Worm (Caenorhabditis elegans) whole organism, L1 larva: ENCODE results near the gene D1005.2.

Experiments used
- C04F5.9 ChIP-seq: sonication (generic microtip); optimal IDR thresholded peaks from 2 replicates; lab custom pipeline; 2016; ENCODE audit warnings: missing genetic modification characterization, missing compliant biosample characterization
- C16A3.4 ChIP-seq: fragments of 150-350 bp; optimal IDR thresholded peaks from 2 replicates; lab custom pipeline; 2014; ENCODE audit warnings: missing biosample characterization, missing genetic modification characterization
- Y116A8C.19 ChIP-seq: sonication (generic microtip); optimal IDR thresholded peaks from 2 replicates; lab custom pipeline; 2016; ENCODE audit warnings: missing compliant biosample characterization, missing genetic modification characterization, borderline replicate concordance
- aha-1 ChIP-seq: fragments of 150-350 bp; optimal IDR thresholded peaks from 2 replicates; lab custom pipeline; 2014; ENCODE audit warnings: missing biosample characterization, missing genetic modification characterization
- alr-1 ChIP-seq: fragments of 200-800 bp; sonication (Bioruptor generic); optimal IDR thresholded peaks from 2 replicates; lab custom pipeline; 2018; ENCODE audit warnings: borderline replicate concordance, mild to moderate bottlenecking, missing genetic modification characterization, missing compliant biosample characterization
- aly-2 ChIP-seq: fragments of 150-350 bp; optimal IDR thresholded peaks from 2 replicates; lab custom pipeline; 2014; ENCODE audit warnings: missing biosample characterization, missing genetic modification characterization
- blmp-1 ChIP-seq: fragments of 150-350 bp; optimal IDR thresholded peaks from 2 replicates; lab custom pipeline; 2014; ENCODE audit warnings: missing biosample characterization, missing genetic modification characterization
- ceh-63 ChIP-seq: fragments of 200-800 bp; sonication (Bioruptor generic); optimal IDR thresholded peaks from 2 replicates; lab custom pipeline; 2018; ENCODE audit warnings: mild to moderate bottlenecking, missing genetic modification characterization, missing compliant biosample characterization
- ceh-8 ChIP-seq: fragments of 200-800 bp; sonication (Bioruptor generic); optimal IDR thresholded peaks from 2 replicates; lab custom pipeline; 2018; ENCODE audit warnings: mild to moderate bottlenecking, missing genetic modification characterization, moderate library complexity, missing compliant biosample characterization
- ceh-82 ChIP-seq, 3 experiments: fragments of 150-350 bp in 1 of 3; sonication (generic microtip) in 2 of 3; optimal IDR thresholded peaks; 2 replicates each; lab custom pipeline; 2014 to 2017; ENCODE audit warnings: missing biosample characterization in 3 of 3, missing genetic modification characterization in 3 of 3
- ceh-88 ChIP-seq: fragments of 200-800 bp; sonication (Bioruptor generic); IDR thresholded peaks from 2 replicates; pipeline ENCODE4 v1.3.6; 2022; ENCODE audit warnings: missing genetic modification characterization, missing compliant biosample characterization
- ceh-90 ChIP-seq: sonication (generic microtip); optimal IDR thresholded peaks from 2 replicates; lab custom pipeline; 2016; ENCODE audit warnings: missing genetic modification characterization, missing compliant biosample characterization
- dsc-1 ChIP-seq: sonication (generic microtip); optimal IDR thresholded peaks from 2 replicates; lab custom pipeline; 2016; ENCODE audit warnings: mild to moderate bottlenecking, missing genetic modification characterization, missing compliant biosample characterization
- efl-1 ChIP-seq, 4 experiments: fragments of 150-350 bp; optimal IDR thresholded peaks in 3 of 4; peaks in 1 of 4; 1 replicate in 1 of 4; 2 replicates in 3 of 4; lab custom pipeline; 2014; ENCODE audit warnings: missing biosample characterization in 2 of 4, missing genetic modification characterization in 2 of 4, missing genetic modification reagents in 2 of 4
- efl-3 ChIP-seq: fragments of 200-800 bp; sonication (Bioruptor generic); optimal IDR thresholded peaks from 2 replicates; lab custom pipeline; 2018; ENCODE audit warnings: mild to moderate bottlenecking, missing genetic modification characterization, missing compliant biosample characterization
- egl-27 ChIP-seq, 2 experiments: fragments of 150-350 bp in 1 of 2; sonication (generic microtip); optimal IDR thresholded peaks; 3 replicates each; lab custom pipeline; 2017 to 2018; ENCODE audit warnings: missing biosample characterization in 2 of 2, missing genetic modification characterization in 2 of 2, missing genetic modification reagents in 2 of 2
- elt-2 ChIP-seq: sonication (generic microtip); optimal IDR thresholded peaks from 2 replicates; lab custom pipeline; 2016; ENCODE audit warnings: missing genetic modification characterization, mild to moderate bottlenecking, inconsistent platforms, missing compliant biosample characterization, missing genetic modification reagents
- elt-3 ChIP-seq, 6 experiments: fragments of 150-350 bp in 1 of 6; sonication (generic microtip); optimal IDR thresholded peaks; 2 replicates each; lab custom pipeline; 2017 to 2018; ENCODE audit warnings: missing biosample characterization in 6 of 6, missing genetic modification characterization in 6 of 6, inconsistent platforms in 1 of 6
- fkh-10 ChIP-seq: sonication (generic microtip); optimal IDR thresholded peaks from 2 replicates; lab custom pipeline; 2017; ENCODE audit warnings: missing biosample characterization, missing genetic modification reagents, missing genetic modification characterization
- fkh-4 ChIP-seq: sonication (generic microtip); optimal IDR thresholded peaks from 2 replicates; lab custom pipeline; 2016; ENCODE audit warnings: missing compliant biosample characterization, missing genetic modification characterization, borderline replicate concordance
- grh-1 ChIP-seq: fragments of 200-800 bp; sonication (Bioruptor generic); IDR thresholded peaks from 2 replicates; pipeline ENCODE4 v1.3.6; 2022; ENCODE audit warnings: missing genetic modification reagents, missing genetic modification characterization, missing compliant biosample characterization
- hlh-17 ChIP-seq: fragments of 200-800 bp; sonication (Bioruptor generic); optimal IDR thresholded peaks from 2 replicates; lab custom pipeline; 2018; ENCODE audit warnings: missing genetic modification characterization, mild to moderate bottlenecking, missing compliant biosample characterization, moderate library complexity, borderline replicate concordance
- irx-1 ChIP-seq: sonication (generic microtip); optimal IDR thresholded peaks from 2 replicates; lab custom pipeline; 2016; ENCODE audit warnings: missing genetic modification characterization, missing compliant biosample characterization
- isw-1 ChIP-seq: fragments of 200-800 bp; sonication (Bioruptor generic); IDR thresholded peaks from 2 replicates; pipeline ENCODE4 v1.3.6; 2022; ENCODE audit warnings: missing genetic modification characterization, missing compliant biosample characterization
- jun-1 ChIP-seq: fragments of 150-350 bp; optimal IDR thresholded peaks from 2 replicates; lab custom pipeline; 2014; ENCODE audit warnings: missing biosample characterization, missing genetic modification reagents, missing genetic modification characterization
- lin-14 ChIP-seq: fragments of 200-800 bp; sonication (Bioruptor generic); optimal IDR thresholded peaks from 2 replicates; lab custom pipeline; 2018; ENCODE audit warnings: mild to moderate bottlenecking, missing genetic modification characterization, moderate library complexity, missing compliant biosample characterization
- lin-15B ChIP-seq: fragments of 150-350 bp; sonication (generic microtip); optimal IDR thresholded peaks from 3 replicates; lab custom pipeline; 2014; ENCODE audit warnings: missing biosample characterization, missing genetic modification characterization
- lin-39 ChIP-seq: fragments of 150-350 bp; optimal IDR thresholded peaks from 2 replicates; lab custom pipeline; 2014; ENCODE audit warnings: missing biosample characterization, missing genetic modification reagents, missing genetic modification characterization
- lir-3 ChIP-seq: sonication (generic microtip); optimal IDR thresholded peaks from 2 replicates; lab custom pipeline; 2016; ENCODE audit warnings: mild to moderate bottlenecking, missing genetic modification characterization, moderate library complexity, missing compliant biosample characterization; ENCODE audit not compliant: poor library complexity
- mdl-1 ChIP-seq, 2 experiments: fragments of 150-350 bp; optimal IDR thresholded peaks; 2 replicates each; lab custom pipeline; 2014 to 2017; ENCODE audit warnings: missing biosample characterization in 2 of 2, missing genetic modification characterization in 2 of 2, inconsistent platforms in 1 of 2
- mef-2 ChIP-seq: fragments of 150-350 bp; optimal IDR thresholded peaks from 2 replicates; lab custom pipeline; 2014; ENCODE audit warnings: missing biosample characterization, missing genetic modification characterization
- mep-1 ChIP-seq: fragments of 150-350 bp; optimal IDR thresholded peaks from 2 replicates; lab custom pipeline; 2014; ENCODE audit warnings: missing biosample characterization, missing genetic modification characterization
- nhr-237 ChIP-seq: fragments of 150-350 bp; optimal IDR thresholded peaks from 2 replicates; lab custom pipeline; 2014; ENCODE audit warnings: missing biosample characterization, missing genetic modification characterization
- nhr-28 ChIP-seq: fragments of 150-350 bp; optimal IDR thresholded peaks from 2 replicates; lab custom pipeline; 2014; ENCODE audit warnings: missing biosample characterization, missing genetic modification characterization
- nhr-71 ChIP-seq: sonication (generic microtip); optimal IDR thresholded peaks from 2 replicates; lab custom pipeline; 2016; ENCODE audit warnings: mild to moderate bottlenecking, missing genetic modification characterization, moderate library complexity, missing compliant biosample characterization
- nhr-76 ChIP-seq: sonication (generic microtip); optimal IDR thresholded peaks from 2 replicates; lab custom pipeline; 2017; ENCODE audit warnings: missing biosample characterization, missing genetic modification characterization
- nhr-77 ChIP-seq: fragments of 150-350 bp; optimal IDR thresholded peaks from 2 replicates; lab custom pipeline; 2014; ENCODE audit warnings: missing biosample characterization, missing genetic modification characterization
- nhr-85 ChIP-seq: sonication (generic microtip); peaks from one replicate; lab custom pipeline; 2016; ENCODE audit warnings: missing genetic modification characterization, inconsistent platforms, missing compliant biosample characterization
- nhr-90 ChIP-seq: sonication (generic microtip); optimal IDR thresholded peaks from 2 replicates; lab custom pipeline; 2016; ENCODE audit warnings: mild to moderate bottlenecking, missing genetic modification characterization, missing compliant biosample characterization; ENCODE audit not compliant: poor library complexity
- pax-3 ChIP-seq: fragments of 200-800 bp; sonication (Bioruptor generic); optimal IDR thresholded peaks from 2 replicates; lab custom pipeline; 2018; ENCODE audit warnings: mild to moderate bottlenecking, missing genetic modification characterization, moderate library complexity, missing compliant biosample characterization
- rnt-1 ChIP-seq: sonication (generic microtip); optimal IDR thresholded peaks from 2 replicates; lab custom pipeline; 2016; ENCODE audit warnings: mild to moderate bottlenecking, missing genetic modification characterization, moderate library complexity, missing compliant biosample characterization
- skn-1 ChIP-seq: fragments of 150-350 bp; optimal IDR thresholded peaks from 2 replicates; lab custom pipeline; 2014; ENCODE audit warnings: missing biosample characterization, missing genetic modification characterization
- snpc-4 ChIP-seq: fragments of 150-350 bp; optimal IDR thresholded peaks from 2 replicates; lab custom pipeline; 2014; ENCODE audit warnings: missing biosample characterization, missing genetic modification characterization
- snu-23 ChIP-seq: sonication (generic microtip); optimal IDR thresholded peaks from 2 replicates; lab custom pipeline; 2016; ENCODE audit warnings: missing genetic modification characterization, missing compliant biosample characterization
- sox-4 ChIP-seq: sonication (generic microtip); optimal IDR thresholded peaks from 2 replicates; lab custom pipeline; 2016; ENCODE audit warnings: missing genetic modification characterization, missing compliant biosample characterization
- sptf-1 ChIP-seq: fragments of 150-350 bp; optimal IDR thresholded peaks from 2 replicates; lab custom pipeline; 2014; ENCODE audit warnings: missing biosample characterization, missing genetic modification characterization
- swsn-7 ChIP-seq: sonication (generic microtip); optimal IDR thresholded peaks from 2 replicates; lab custom pipeline; 2016; ENCODE audit warnings: missing genetic modification characterization, missing compliant biosample characterization
- tbx-2 ChIP-seq: sonication (generic microtip); optimal IDR thresholded peaks from 2 replicates; lab custom pipeline; 2016; ENCODE audit warnings: missing genetic modification characterization, missing compliant biosample characterization
- unc-30 ChIP-seq: sonication (generic microtip); optimal IDR thresholded peaks from 2 replicates; lab custom pipeline; 2017; ENCODE audit warnings: missing biosample characterization, missing genetic modification characterization
- unc-62 ChIP-seq: fragments of 150-350 bp; optimal IDR thresholded peaks from 2 replicates; lab custom pipeline; 2014; ENCODE audit warnings: missing biosample characterization, missing genetic modification reagents, missing genetic modification characterization
- vab-15 ChIP-seq: sonication (generic microtip); optimal IDR thresholded peaks from 2 replicates; lab custom pipeline; 2017; ENCODE audit warnings: missing genotype, mild to moderate bottlenecking, missing genetic modification characterization, missing compliant biosample characterization
- zag-1 ChIP-seq: fragments of 150-350 bp; optimal IDR thresholded peaks from 2 replicates; lab custom pipeline; 2014; ENCODE audit warnings: missing biosample characterization, missing genetic modification characterization
- ztf-4 ChIP-seq: fragments of 150-350 bp; optimal IDR thresholded peaks from 2 replicates; lab custom pipeline; 2014; ENCODE audit warnings: missing biosample characterization, missing genetic modification characterization

Gene D1005.2

DNA sequence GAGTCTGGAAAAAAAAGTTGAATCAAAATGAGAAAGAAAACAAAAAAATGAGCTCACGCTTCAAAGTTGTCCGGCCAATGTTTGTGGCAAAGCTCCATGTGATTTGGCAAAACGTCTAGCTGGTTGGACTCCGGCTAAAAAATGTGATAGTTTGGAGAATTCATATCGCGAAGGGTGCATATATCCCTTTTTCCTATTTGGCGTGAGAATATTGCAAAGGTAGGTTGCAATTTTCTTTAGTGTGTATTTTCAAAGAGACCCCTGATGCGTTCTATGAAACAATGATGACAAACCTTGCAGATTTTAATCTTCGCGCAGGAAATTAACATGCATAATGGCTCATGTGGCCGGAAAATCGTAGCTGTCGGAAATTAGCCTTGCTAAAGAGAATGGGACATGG, 33.4 kb downstream of the D1005.2 start:
- TF ChIP-seq efl-1 (optimal IDR thresholded peaks at IDR 0.05; lab: Kevin White, UChicago): no peak
- TF ChIP-seq efl-1 (GFP tag; optimal IDR thresholded peaks at IDR 0.05 in 1 of 2; lab: Kevin White, UChicago): peak in 1 of 2 experiments; percentile 27
- TF ChIP-seq nhr-71 (tag; lab: Kevin White, UChicago): peak; percentile 7
- TF ChIP-seq unc-30 (tag; lab: Kevin White, UChicago): no peak
- TF ChIP-seq nhr-28 (tag; lab: Kevin White, UChicago): no peak
- no peak for TF ChIP-seq ceh-8 (GFP tag; lab: Kevin White, UChicago)
- no peak for TF ChIP-seq C04F5.9
- TF ChIP-seq sox-4 (tag; lab: Kevin White, UChicago): no peak
- TF ChIP-seq ceh-63: no peak
- no peak for TF ChIP-seq pax-3 (tag; lab: Kevin White, UChicago)
- TF ChIP-seq vab-15 (tag; lab: Kevin White, UChicago): no peak
- TF ChIP-seq ceh-90 (tag; lab: Kevin White, UChicago): no peak
- peak in 1 of 3 experiments; percentile 3 for TF ChIP-seq ceh-82 (tag; optimal IDR thresholded peaks at IDR 0.05; lab: Kevin White, UChicago)
- TF ChIP-seq mef-2: no peak
- TF ChIP-seq lin-14 (GFP tag; lab: Kevin White, UChicago): no peak
- no peak for TF ChIP-seq nhr-76 (tag; lab: Kevin White, UChicago)
- TF ChIP-seq alr-1 (tag; lab: Kevin White, UChicago): no peak
- TF ChIP-seq tbx-2 (tag; lab: Kevin White, UChicago): no peak
- no peak for TF ChIP-seq snpc-4 (tag; lab: Kevin White, UChicago)
- TF ChIP-seq snu-23 (GFP tag; lab: Kevin White, UChicago): peak; percentile 51
- TF ChIP-seq zag-1: no peak
- no peak for TF ChIP-seq mep-1
- TF ChIP-seq sptf-1 (tag; lab: Kevin White, UChicago): no peak
- TF ChIP-seq fkh-4: no peak
- no peak for TF ChIP-seq ztf-4 (tag; lab: Kevin White, UChicago)
- TF ChIP-seq nhr-77 (tag; lab: Kevin White, UChicago): no peak
- TF ChIP-seq ceh-88: no peak
- TF ChIP-seq jun-1: peak; percentile 17
- no peak for TF ChIP-seq mdl-1 (tag; optimal IDR thresholded peaks at IDR 0.05; lab: Kevin White, UChicago)
- TF ChIP-seq aly-2: no peak
- TF ChIP-seq elt-2 (tag; lab: Kevin White, UChicago): no peak
- no peak for TF ChIP-seq isw-1
- TF ChIP-seq blmp-1 (tag; lab: Kevin White, UChicago): no peak
- peak; percentile 23 for TF ChIP-seq skn-1 (tag; lab: Kevin White, UChicago)
- TF ChIP-seq unc-62 (GFP tag; lab: Kevin White, UChicago): no peak
- no peak for TF ChIP-seq swsn-7
- TF ChIP-seq lin-15B: no peak
- no peak for TF ChIP-seq elt-3 (tag; optimal IDR thresholded peaks at IDR 0.05; lab: Kevin White, UChicago)
- TF ChIP-seq irx-1 (tag; lab: Kevin White, UChicago): peak; percentile 3
- no peak for TF ChIP-seq aha-1
- no peak for TF ChIP-seq lin-39 (tag; lab: Kevin White, UChicago)
- no peak for TF ChIP-seq efl-3
- TF ChIP-seq lir-3: no peak
- TF ChIP-seq egl-27 (tag; optimal IDR thresholded peaks at IDR 0.05; lab: Kevin White, UChicago): no peak
- peak; percentile 39 for TF ChIP-seq nhr-90 (tag; lab: Kevin White, UChicago)
- no peak for TF ChIP-seq fkh-10 (GFP tag; lab: Kevin White, UChicago)
- TF ChIP-seq Y116A8C.19 (tag; lab: Kevin White, UChicago): no peak
- no peak for TF ChIP-seq hlh-17 (GFP tag; lab: Kevin White, UChicago)
- peak; percentile 13 for TF ChIP-seq rnt-1 (tag; lab: Kevin White, UChicago)
- TF ChIP-seq nhr-237 (tag; lab: Kevin White, UChicago): no peak
- TF ChIP-seq grh-1 (GFP tag; lab: Robert Waterston, UW): no peak
- no peak for TF ChIP-seq dsc-1 (tag; lab: Kevin White, UChicago)
- TF ChIP-seq C16A3.4 (tag; lab: Kevin White, UChicago): no peak
- no peak for TF ChIP-seq nhr-85 (tag; lab: Kevin White, UChicago)
